Fruit fly (Drosophila melanogaster) S2 (cell line): ENCODE measurements around the gene CG14419.

ENCODE experiments used
- CG8478 ChIP-seq: fragments of >200 bp; optimal IDR thresholded peaks from 2 replicates; lab custom pipeline; 2018
- CTCF ChIP-seq, 2 experiments: fragments of >200 bp; optimal IDR thresholded peaks; 2 replicates each; lab custom pipeline; 2018

The CG14419 gene

DNA sequence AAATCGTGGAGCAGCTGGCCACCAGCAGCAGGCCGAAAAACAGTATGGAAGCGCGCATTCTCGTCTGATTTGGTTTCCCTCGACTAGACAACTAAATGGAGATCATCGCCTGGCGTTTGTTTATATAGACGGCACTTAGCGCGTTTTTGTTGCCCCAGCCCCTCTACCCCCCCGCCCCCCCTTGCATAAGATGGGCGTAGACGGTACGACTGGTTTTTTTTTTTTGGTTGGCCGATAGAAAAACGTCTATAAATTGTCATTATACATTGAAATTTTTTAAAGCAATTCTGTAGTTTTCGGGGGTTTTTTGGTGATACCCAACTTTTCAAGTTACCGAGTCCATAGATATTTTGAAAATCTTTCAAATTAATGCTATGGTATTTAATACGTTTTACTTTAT lies at the start of gene CG14419:
TSS of gene CG14419 (minus strand) at position 101 of the 400 bp plus-strand sequence.
- TF ChIP-seq CG8478 (no peak), CTCF (optimal IDR thresholded peaks at IDR 0.05; lab: Kevin White, UChicago) (no peak)

DNA sequence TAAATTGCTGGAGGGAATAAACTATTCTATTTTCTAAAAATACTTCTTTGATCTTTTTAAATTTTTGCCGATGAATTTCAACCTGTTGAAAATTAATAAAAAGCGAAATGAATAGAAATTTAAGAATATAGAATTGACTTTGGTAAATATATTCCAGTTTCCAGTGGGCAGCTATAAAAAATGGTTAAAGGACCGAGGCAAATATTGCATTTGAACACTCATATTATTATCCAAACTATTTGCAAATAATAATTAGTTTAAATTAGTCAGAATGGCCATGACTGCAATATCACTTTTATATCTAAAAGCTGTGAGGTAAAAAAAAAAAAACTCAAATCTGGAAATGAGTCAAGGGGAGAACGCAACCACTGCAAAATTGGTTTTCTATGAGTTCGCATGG lies 49.1 kb upstream of the CG14419 start, which contains the start of gene CG3592:
TSS of gene CG3592 (plus strand) at position 301 of the 400 bp plus-strand sequence.
- TF ChIP-seq CG8478 (no peak), CTCF (optimal IDR thresholded peaks at IDR 0.05; lab: Kevin White, UChicago) (no peak)

DNA sequence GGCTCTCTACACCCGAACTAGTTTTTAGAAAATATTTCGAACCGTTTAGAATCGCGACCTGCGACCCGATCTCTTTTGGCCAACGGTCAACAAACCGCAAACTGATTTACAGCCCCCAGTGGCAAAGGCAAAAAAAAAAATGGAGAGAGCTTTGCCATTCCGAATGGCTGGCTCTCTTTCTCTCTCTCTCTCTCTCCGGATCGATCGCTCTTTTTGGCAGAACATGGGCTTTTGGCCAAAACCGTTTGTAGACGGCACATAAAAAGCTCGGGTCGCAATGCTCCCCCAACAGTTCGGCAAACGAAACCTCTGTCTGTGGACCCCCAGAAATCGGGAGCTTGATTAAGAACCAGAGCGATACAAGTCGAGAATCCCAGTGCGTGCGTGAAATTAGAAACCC lies 43.8 kb upstream of the CG14419 start, which contains the start of gene CG32793:
TSS of gene CG32793 (plus strand) at position 301 of the 400 bp plus-strand sequence.
- TF ChIP-seq CTCF (optimal IDR thresholded peaks at IDR 0.05; lab: Kevin White, UChicago) = no peak
- TF ChIP-seq CG8478 = no peak

DNA sequence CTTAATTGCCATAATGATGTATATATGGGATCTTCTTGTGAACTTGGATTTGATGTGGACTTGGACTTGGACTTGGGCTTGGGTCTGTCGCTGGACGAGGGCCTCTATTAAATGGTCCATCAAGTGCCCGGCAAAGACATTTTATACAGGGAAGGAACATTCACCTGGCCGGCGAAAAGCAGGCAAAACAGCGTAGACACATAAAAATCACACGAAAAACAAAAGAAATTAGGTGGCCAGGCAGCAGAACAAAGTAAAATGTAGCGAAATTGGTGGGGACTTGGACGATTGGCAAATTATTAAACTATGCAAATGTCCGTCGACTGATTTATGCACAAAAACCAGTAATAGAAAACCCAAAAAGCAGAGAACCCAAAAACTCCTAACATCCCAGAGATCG lies 41.4 kb upstream of the CG14419 start, which contains the start of gene CG14424:
TSS of gene CG14424 (minus strand) at position 101 of the 400 bp plus-strand sequence.
- TF ChIP-seq CTCF (optimal IDR thresholded peaks at IDR 0.05; lab: Kevin White, UChicago) (no peak), CG8478 (no peak)

DNA sequence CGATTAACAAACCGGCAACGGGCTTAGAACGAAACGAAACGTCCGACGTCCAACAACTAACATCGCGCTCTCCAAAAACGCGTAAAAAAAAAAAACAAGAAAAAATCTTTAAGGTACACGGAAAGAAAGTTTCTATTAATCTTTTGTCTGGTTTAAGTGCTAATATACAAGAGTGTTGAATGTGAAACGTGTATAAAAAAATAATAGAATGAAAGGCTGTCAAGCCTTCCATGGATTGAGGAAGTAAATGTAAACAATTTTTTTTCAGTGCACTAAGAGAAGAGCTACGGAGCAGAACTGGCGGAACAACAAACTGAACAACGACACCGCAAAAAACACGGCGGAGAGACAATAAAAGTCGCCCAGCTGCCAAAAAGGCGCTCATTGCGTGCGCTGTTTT lies 34.0 kb upstream of the CG14419 start, which contains the start of gene CG3588:
TSS of gene CG3588 (plus strand) at position 29 of the 400 bp plus-strand sequence.
- TF ChIP-seq CTCF (optimal IDR thresholded peaks at IDR 0.05; lab: Kevin White, UChicago) (no peak), CG8478 (no peak)

DNA sequence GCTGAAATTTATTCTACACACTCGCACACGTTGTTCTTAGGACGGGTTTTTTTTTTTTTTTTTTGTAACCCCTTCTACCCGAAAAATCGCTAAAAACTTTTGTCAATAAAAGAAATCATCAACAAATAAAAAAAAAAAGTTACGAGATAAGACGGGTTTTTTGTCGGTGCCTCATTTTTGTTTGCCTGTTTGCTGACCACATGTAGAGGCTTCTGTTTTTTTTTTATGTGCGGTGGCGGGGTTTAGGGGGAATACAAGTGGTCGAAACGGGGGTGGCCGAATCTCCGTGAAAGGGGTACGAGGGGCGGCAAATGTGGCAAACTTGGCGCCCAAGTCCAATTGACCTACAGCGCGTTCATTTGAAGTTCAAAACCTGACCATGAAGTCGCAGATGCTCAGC lies 32.8 kb upstream of the CG14419 start:
- no peak for TF ChIP-seq CG8478
- no peak for TF ChIP-seq CTCF (optimal IDR thresholded peaks at IDR 0.05; lab: Kevin White, UChicago)

DNA sequence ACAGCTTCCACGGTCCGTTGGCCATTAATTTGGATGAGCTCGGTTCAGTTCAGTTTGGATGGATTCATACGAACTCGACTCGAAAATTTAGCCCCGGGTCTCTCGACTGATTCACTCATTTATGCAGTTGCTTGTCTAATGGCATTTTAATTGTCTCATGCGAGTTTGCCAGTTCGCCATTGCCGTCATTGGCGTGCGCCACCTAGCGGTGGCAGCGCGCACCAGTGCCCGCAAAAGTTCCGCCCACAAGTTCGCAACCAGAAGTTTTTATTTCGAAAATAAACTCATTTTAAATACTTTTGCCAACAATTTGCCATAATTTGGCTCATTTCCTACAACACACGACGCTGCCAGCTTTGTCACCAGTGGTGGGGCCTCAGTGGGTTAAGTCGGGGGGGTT lies 29.4 kb upstream of the CG14419 start:
- TF ChIP-seq CTCF (optimal IDR thresholded peaks at IDR 0.05; lab: Kevin White, UChicago) (peak; percentile 51 to 58), CG8478 (no peak)

DNA sequence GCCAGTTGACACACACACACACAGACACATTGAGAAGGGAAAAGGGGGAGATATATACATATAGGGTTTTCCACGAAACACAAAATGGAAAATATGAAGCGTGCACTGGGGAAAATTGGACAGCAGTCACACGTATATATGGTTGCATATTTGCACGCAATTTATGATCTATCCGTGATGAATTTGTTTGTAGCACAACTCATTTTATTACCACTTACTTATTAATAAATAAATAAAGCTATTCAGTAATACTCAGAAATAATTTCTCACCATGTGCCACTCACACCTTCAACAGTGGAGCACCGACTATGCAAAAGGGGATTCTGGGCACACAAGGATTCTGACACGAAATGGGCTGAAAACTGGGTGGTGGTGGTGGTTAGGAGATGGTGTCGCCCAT lies 28.4 kb upstream of the CG14419 start:
- no peak for TF ChIP-seq CTCF (optimal IDR thresholded peaks at IDR 0.05; lab: Kevin White, UChicago)
- no peak for TF ChIP-seq CG8478

DNA sequence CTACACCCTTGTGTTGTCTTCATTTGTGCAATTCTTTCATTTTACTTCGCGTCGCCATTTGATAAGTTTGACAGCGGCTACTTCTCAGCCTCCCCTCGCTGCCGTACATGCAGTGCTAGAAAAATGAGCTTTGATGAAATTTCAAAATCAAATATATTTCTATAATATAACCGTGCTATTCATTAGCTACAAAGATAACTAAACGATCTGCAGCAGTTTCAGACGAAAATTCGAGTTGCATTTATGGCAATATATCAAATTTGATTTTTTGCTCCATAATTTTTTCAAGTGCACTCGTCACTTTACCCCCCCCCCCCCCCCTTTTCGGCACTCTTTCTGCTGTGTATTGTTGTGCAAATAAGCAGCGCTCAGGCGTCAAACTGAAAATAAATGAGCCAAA lies 26.9 kb upstream of the CG14419 start:
- no peak for TF ChIP-seq CTCF (optimal IDR thresholded peaks at IDR 0.05; lab: Kevin White, UChicago)
- TF ChIP-seq CG8478 = no peak

dm6 chrX:2907105-2907694 lies 21.5 kb upstream of the CG14419 start:
- TF ChIP-seq CG8478 (no peak), CTCF (optimal IDR thresholded peaks at IDR 0.05; lab: Kevin White, UChicago) (no peak)

- TF ChIP-seq CTCF (optimal IDR thresholded peaks at IDR 0.05; lab: Kevin White, UChicago) (no peak), CG8478 (no peak)
Observed at dm6 chrX:2890468-2890867, 4.8 kb upstream of the CG14419 start, which contains the start of gene CG3526. Gene CG3526, plus strand, starts transcription at chrX:2890768.

DNA sequence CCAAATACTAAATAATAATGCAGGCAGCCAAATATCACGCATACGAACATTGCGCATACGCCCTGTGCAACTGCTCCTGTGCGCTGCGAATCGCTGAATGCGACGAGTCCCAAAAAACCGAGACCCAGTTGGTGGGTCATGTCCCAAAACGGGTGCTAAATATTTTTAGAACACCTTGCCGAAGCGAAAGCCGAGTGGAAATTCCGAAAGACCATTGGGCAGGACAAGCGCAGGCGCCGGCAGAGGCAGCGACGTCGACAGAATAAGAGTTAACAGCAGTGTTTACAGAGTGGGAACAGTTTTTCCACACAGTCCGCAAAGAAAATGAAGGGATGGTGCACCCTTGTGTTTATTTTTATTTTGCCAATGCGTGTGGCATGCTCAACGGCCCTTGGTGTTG lies 2.5 kb upstream of the CG14419 start:
- TF ChIP-seq CG8478 (no peak), CTCF (optimal IDR thresholded peaks at IDR 0.05; lab: Kevin White, UChicago) (no peak)

DNA sequence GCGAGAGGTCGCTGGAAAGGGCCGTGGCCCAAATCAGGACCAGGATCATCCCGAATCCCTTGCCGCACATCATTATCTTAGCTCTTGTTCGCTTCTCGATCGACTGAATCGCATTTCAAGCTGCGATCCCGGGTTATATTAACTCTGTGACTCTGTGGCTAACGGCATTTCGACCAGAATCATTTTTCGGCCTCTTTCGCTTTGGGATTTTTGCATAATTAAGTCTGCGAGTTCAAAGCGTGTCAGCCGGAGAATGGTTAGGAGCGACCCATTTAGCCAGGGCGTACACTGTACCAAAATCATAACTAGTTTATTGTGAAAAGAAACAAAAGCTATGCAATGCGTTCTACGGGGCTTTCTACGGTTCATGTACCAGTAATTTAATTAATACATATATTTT lies 2.2 kb downstream of the CG14419 start, which contains the start of gene CG14418:
TSS of gene CG14418 (minus strand) at position 101 of the 400 bp plus-strand sequence.
- TF ChIP-seq CG8478 (no peak), CTCF (optimal IDR thresholded peaks at IDR 0.05; lab: Kevin White, UChicago) (no peak)

- no peak for TF ChIP-seq CTCF (optimal IDR thresholded peaks at IDR 0.05; lab: Kevin White, UChicago)
- no peak for TF ChIP-seq CG8478
Observed at dm6 chrX:2882516-2882915, 3.2 kb downstream of the CG14419 start.

dm6 chrX:2880660-2881059 lies 5.1 kb downstream of the CG14419 start:
- TF ChIP-seq CTCF (optimal IDR thresholded peaks at IDR 0.05; lab: Kevin White, UChicago) (no peak), CG8478 (no peak)

dm6 chrX:2877070-2877469 lies 8.6 kb downstream of the CG14419 start:
- TF ChIP-seq CG8478 (no peak), CTCF (optimal IDR thresholded peaks at IDR 0.05; lab: Kevin White, UChicago) (no peak)

dm6 chrX:2876433-2876832 lies 9.3 kb downstream of the CG14419 start, which contains the start of gene CG14417:
Gene CG14417, minus strand, starts transcription at chrX:2876533.
- TF ChIP-seq CTCF (optimal IDR thresholded peaks at IDR 0.05; lab: Kevin White, UChicago) = no peak
- TF ChIP-seq CG8478 = no peak
